Fruit fly (Drosophila melanogaster): ENCODE data around the gene koko.

koko gene

DNA sequence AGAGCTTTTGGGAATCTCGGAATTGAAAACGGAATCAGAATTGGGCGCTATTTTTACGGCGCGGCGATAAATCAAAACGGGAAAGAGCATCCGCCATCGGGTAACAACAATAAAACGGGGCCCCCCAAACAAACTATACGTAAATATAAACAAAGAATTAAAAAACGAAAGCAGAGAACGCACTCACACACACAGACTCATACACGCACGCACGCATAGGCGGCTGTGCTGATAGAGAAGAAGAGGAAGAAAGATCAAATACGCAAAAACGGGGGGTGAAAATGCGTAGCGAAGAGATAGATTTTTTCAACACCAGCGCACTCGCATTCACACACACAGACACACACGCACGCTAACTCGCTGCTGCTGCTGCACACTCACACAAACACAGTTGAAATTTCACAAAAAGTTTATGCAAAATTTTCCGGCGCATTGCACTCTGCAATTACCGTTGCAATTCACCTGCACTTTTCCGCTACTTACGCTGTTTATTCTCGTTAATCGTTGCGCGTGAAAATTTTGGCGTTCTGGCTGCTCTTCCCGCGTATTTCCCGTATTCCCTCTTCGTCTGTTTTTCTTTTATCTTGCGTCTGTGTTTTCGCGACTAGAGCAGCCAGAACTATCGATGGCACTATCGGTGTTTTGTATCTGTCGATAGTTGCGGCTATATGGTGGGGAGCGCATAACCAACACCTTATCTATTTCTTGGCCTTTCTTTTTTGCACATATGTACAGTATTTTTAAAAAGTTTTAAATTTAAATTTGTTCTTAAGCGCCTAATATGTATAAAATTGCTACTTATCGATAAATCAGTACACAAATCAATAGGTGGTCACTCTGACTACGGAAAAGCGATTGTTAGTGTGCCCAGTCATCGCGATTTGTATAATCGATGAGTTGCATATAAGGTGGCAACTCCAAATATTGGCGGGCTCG, 9.7 kb downstream of the koko start, which contains the start of gene CG31122 (continued):
- TF ChIP-seq CG34376 (GFP tag; optimal IDR thresholded peaks at IDR 0.05) (peak; percentile 55), MESR4 (GFP tag; optimal IDR thresholded peaks at IDR 0.05) (peak; percentile 59), Xbp1 (GFP tag; optimal IDR thresholded peaks at IDR 0.05) (peak; percentile 48), CG12071 (GFP tag; optimal IDR thresholded peaks at IDR 0.05) (no peak), Xrp1 (GFP tag; IDR thresholded peaks at IDR 0.05) (0 out of 2 replicates have a peak, but pooled peaks have one; percentile 37), hkb (optimal IDR thresholded peaks at IDR 0.05) (peak; percentile 25), hkb (GFP tag; IDR thresholded peaks at IDR 0.05) (no peak), bbx (GFP tag; IDR thresholded peaks at IDR 0.05; ENCODE audit: partially characterized antibody) (peak; percentile 91), CG17328 (GFP tag; IDR thresholded peaks at IDR 0.05) (no peak), CG30403 (GFP tag; optimal IDR thresholded peaks at IDR 0.05) (peak; percentile 70), kay (GFP tag; optimal IDR thresholded peaks at IDR 0.05) (no peak), CG2889 (GFP tag; IDR thresholded peaks at IDR 0.05) (0 out of 3 replicates have a peak, but pooled peaks have one; percentile 5), CG7928 (GFP tag; optimal IDR thresholded peaks at IDR 0.05) (no peak), chinmo (GFP tag; IDR thresholded peaks at IDR 0.05; ENCODE audit: partially characterized antibody) (peak; percentile 97), CG32532 (GFP tag; IDR thresholded peaks at IDR 0.05) (no peak; the same call in 1 of the 2 replicates), CG42726 (GFP tag; IDR thresholded peaks at IDR 0.05; ENCODE audit: partially characterized antibody) (peak; percentile 72), tin (GFP tag; optimal IDR thresholded peaks at IDR 0.05) (peak; percentile 54), pzg (GFP tag; optimal IDR thresholded peaks at IDR 0.05) (peak; percentile 87), Lhr (GFP tag; optimal IDR thresholded peaks at IDR 0.05) (peak; percentile 73), CG14441 (GFP tag; IDR thresholded peaks at IDR 0.05) (peak; percentile 44; the same call in 1 of the 2 replicates), inv (GFP tag; IDR thresholded peaks at IDR 0.05; ENCODE audit: partially characterized antibody) (peak; percentile 95), trem (tag; optimal IDR thresholded peaks at IDR 0.05) (peak; percentile 86), sisA (GFP tag; IDR thresholded peaks at IDR 0.05) (peak; percentile 47; the same call in 1 of the 2 replicates), CG33213 (GFP tag; optimal IDR thresholded peaks at IDR 0.05) (peak; percentile 48), gro (GFP tag; optimal IDR thresholded peaks at IDR 0.05) (peak; percentile 56), CG9817 (tag; optimal IDR thresholded peaks at IDR 0.05) (peak; percentile 59), CG13123 (GFP tag; optimal IDR thresholded peaks at IDR 0.05) (peak; percentile 28), Pdp1 (GFP tag; optimal IDR thresholded peaks at IDR 0.05) (peak in 1 of 2 experiments; percentile 40), stwl (tag; optimal IDR thresholded peaks at IDR 0.05) (peak; percentile 99), CG10462 (GFP tag; optimal IDR thresholded peaks at IDR 0.05) (no peak), en (GFP tag; optimal IDR thresholded peaks at IDR 0.05) (no peak), Optix (GFP tag; IDR thresholded peaks at IDR 0.05) (no peak), CG18599 (GFP tag; optimal IDR thresholded peaks at IDR 0.05) (no peak), Hmr (GFP tag; optimal IDR thresholded peaks at IDR 0.05) (peak; percentile 3), Mrtf (GFP tag; IDR thresholded peaks at IDR 0.05) (no peak), pho (GFP tag; optimal IDR thresholded peaks at IDR 0.05) (peak; percentile 62), CG4282 (GFP tag; optimal IDR thresholded peaks at IDR 0.05) (no peak), CG10267 (tag; optimal IDR thresholded peaks at IDR 0.05) (peak; percentile 73), yki (optimal IDR thresholded peaks at IDR 0.05) (no peak), CHES-1-like (GFP tag; optimal IDR thresholded peaks at IDR 0.05) (peak; percentile 49), CG7745 (tag; optimal IDR thresholded peaks at IDR 0.05) (no peak), aop (GFP tag; IDR thresholded peaks at IDR 0.05) (no peak), Fer1 (GFP tag; optimal IDR thresholded peaks at IDR 0.05) (peak; percentile 34), caup (GFP tag; optimal IDR thresholded peaks at IDR 0.05; ENCODE audit: severe bottlenecking) (peak; percentile 24), ttk (GFP tag; IDR thresholded peaks at IDR 0.05) (peak; percentile 32; the same call in 1 of the 2 replicates), Opbp (GFP tag; IDR thresholded peaks at IDR 0.05; ENCODE audit: partially characterized antibody) (peak; percentile 93), CG9609 (GFP tag; optimal IDR thresholded peaks at IDR 0.05) (peak; percentile 45), CG17359 (tag; optimal IDR thresholded peaks at IDR 0.05) (no peak)
